Worm (Caenorhabditis elegans): ENCODE results near the gene nlp-51.

The nlp-51 gene

ce11 chrII:11344554-11344953 lies 25.1 kb upstream of the nlp-51 start:
- TF ChIP-seq scrt-1 (GFP tag; IDR thresholded peaks at IDR 0.05) (no peak), ama-1 (optimal IDR thresholded peaks at IDR 0.05) (no peak), ceh-13 (GFP tag; optimal IDR thresholded peaks at IDR 0.05) (no peak), ets-7 (tag; optimal IDR thresholded peaks at IDR 0.05) (no peak), pes-1 (GFP tag; IDR thresholded peaks at IDR 0.05) (no peak), B0310.2 (tag; optimal IDR thresholded peaks at IDR 0.05) (no peak), ceh-36 (tag; optimal IDR thresholded peaks at IDR 0.05) (no peak), aly-1 (tag; optimal IDR thresholded peaks at IDR 0.05) (no peak), hnd-1 (tag; optimal IDR thresholded peaks at IDR 0.05) (no peak), F13C5.2 (tag; optimal IDR thresholded peaks at IDR 0.05) (no peak), tbx-11 (GFP tag; IDR thresholded peaks at IDR 0.05) (no peak), tra-4 (tag; optimal IDR thresholded peaks at IDR 0.05) (no peak)

DNA sequence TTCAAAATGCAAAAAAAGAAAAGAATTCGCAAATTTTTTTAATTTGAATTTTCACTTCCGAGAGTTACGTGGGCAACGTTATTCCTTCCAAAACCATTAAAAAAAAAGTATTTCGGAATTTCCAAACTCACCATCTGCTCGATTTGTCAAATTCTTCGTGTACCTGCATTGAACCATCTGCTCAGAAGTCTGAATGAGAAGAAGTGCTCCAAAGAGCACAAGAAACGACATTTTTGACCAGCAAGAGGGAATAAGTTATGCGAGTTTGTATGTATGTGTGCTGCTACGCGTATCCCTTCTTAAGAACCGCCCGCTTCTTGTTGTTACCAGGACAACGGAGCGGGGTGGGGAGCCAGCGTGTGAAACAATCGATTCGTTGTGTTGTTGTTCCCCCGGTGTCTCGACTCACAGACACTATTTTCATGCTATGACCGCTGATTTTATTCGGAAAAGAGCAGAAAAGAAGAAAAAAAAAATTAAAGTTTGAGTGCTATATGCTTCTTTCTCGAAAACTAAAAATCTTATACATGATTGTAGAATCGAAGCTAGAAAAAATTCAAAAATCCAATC lies 23.9 kb upstream of the nlp-51 start, which contains the start of gene lgc-20:
TSS of gene lgc-20 (minus strand) at position 311 of the 570 bp plus-strand sequence.
- no peak for TF ChIP-seq ceh-36 (tag; optimal IDR thresholded peaks at IDR 0.05)
- no peak for TF ChIP-seq B0310.2 (tag; optimal IDR thresholded peaks at IDR 0.05)
- no peak for TF ChIP-seq scrt-1 (GFP tag; IDR thresholded peaks at IDR 0.05)
- TF ChIP-seq tbx-11 (GFP tag; IDR thresholded peaks at IDR 0.05) = no peak
- TF ChIP-seq ceh-13 (GFP tag; optimal IDR thresholded peaks at IDR 0.05) = no peak

DNA sequence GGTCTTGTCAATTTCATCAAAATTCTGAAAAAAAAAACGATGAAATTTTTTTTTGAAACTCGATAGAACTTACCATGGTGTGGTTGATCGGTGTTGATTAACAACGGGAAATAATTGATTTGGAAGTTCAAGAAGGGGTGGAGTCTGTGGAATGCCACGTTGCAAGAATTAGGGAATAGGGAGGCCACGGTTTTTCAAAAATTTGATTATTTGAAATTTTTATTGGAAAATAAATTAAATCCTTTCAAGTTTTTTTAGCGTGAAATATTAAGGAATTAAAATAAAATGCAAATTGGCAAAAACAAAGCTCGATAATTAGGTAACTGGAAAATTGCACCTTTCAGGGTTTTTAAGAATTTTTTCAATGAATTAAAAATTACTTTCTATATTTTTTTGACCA lies 20.0 kb upstream of the nlp-51 start, which contains the start of gene rmd-3:
TSS of gene rmd-3 (minus strand) at position 101 of the 400 bp plus-strand sequence.
- TF ChIP-seq ama-1 (optimal IDR thresholded peaks at IDR 0.05) (no peak), ets-7 (tag; optimal IDR thresholded peaks at IDR 0.05) (no peak), pes-1 (GFP tag; IDR thresholded peaks at IDR 0.05) (no peak), scrt-1 (GFP tag; IDR thresholded peaks at IDR 0.05) (no peak), flt-1 (GFP tag; IDR thresholded peaks at IDR 0.05) (no peak), hmbx-1 (tag; optimal IDR thresholded peaks at IDR 0.05) (no peak), hnd-1 (tag; optimal IDR thresholded peaks at IDR 0.05) (no peak), B0310.2 (tag; optimal IDR thresholded peaks at IDR 0.05) (no peak)

- TF ChIP-seq hnd-1 (tag; optimal IDR thresholded peaks at IDR 0.05) (no peak), ceh-36 (tag; optimal IDR thresholded peaks at IDR 0.05) (no peak), flt-1 (GFP tag; IDR thresholded peaks at IDR 0.05) (no peak)
These were observed 18.1 kb upstream of the nlp-51 start, which contains the start of gene sqt-1 for ce11 chrII:11337497-11338040. TSS of gene sqt-1 (minus strand) at chrII:11337837.

- TF ChIP-seq hnd-1 (tag; optimal IDR thresholded peaks at IDR 0.05) (no peak), ceh-36 (tag; optimal IDR thresholded peaks at IDR 0.05) (no peak), tbx-37 (GFP tag; conservative IDR thresholded peaks at IDR 0.05) (no peak), sea-1 (GFP tag; conservative IDR thresholded peaks at IDR 0.05) (no peak)
These were observed 17.2 kb upstream of the nlp-51 start for ce11 chrII:11336640-11337241.

- TF ChIP-seq hmbx-1 (tag; optimal IDR thresholded peaks at IDR 0.05) (no peak), ama-1 (optimal IDR thresholded peaks at IDR 0.05) (no peak), tbx-11 (GFP tag; IDR thresholded peaks at IDR 0.05) (no peak), tra-4 (tag; optimal IDR thresholded peaks at IDR 0.05) (no peak)
These were observed 16.7 kb upstream of the nlp-51 start for ce11 chrII:11336163-11336562.

- TF ChIP-seq hnd-1 (tag; optimal IDR thresholded peaks at IDR 0.05) (no peak), flt-1 (GFP tag; IDR thresholded peaks at IDR 0.05) (no peak), tbx-11 (GFP tag; IDR thresholded peaks at IDR 0.05) (no peak), hmg-4 (GFP tag; optimal IDR thresholded peaks at IDR 0.05) (no peak), ceh-13 (GFP tag; optimal IDR thresholded peaks at IDR 0.05) (no peak), tbx-37 (GFP tag; conservative IDR thresholded peaks at IDR 0.05) (no peak), ceh-36 (tag; optimal IDR thresholded peaks at IDR 0.05) (no peak), ama-1 (optimal IDR thresholded peaks at IDR 0.05) (no peak), sea-1 (GFP tag; conservative IDR thresholded peaks at IDR 0.05) (no peak), ets-7 (tag; optimal IDR thresholded peaks at IDR 0.05) (no peak), F13C5.2 (tag; optimal IDR thresholded peaks at IDR 0.05) (no peak), tra-4 (tag; optimal IDR thresholded peaks at IDR 0.05) (no peak), hmbx-1 (tag; optimal IDR thresholded peaks at IDR 0.05) (no peak), scrt-1 (GFP tag; IDR thresholded peaks at IDR 0.05) (no peak), aly-1 (tag; optimal IDR thresholded peaks at IDR 0.05) (no peak), B0310.2 (tag; optimal IDR thresholded peaks at IDR 0.05) (no peak), pes-1 (GFP tag; IDR thresholded peaks at IDR 0.05) (no peak)
These were observed 16.2 kb upstream of the nlp-51 start for ce11 chrII:11335670-11336069.

- TF ChIP-seq ama-1 (optimal IDR thresholded peaks at IDR 0.05) (no peak), scrt-1 (GFP tag; IDR thresholded peaks at IDR 0.05) (no peak), tbx-11 (GFP tag; IDR thresholded peaks at IDR 0.05) (no peak), aly-1 (tag; optimal IDR thresholded peaks at IDR 0.05) (no peak), hnd-1 (tag; optimal IDR thresholded peaks at IDR 0.05) (no peak), flt-1 (GFP tag; IDR thresholded peaks at IDR 0.05) (no peak), tbx-37 (GFP tag; conservative IDR thresholded peaks at IDR 0.05) (no peak), B0310.2 (tag; optimal IDR thresholded peaks at IDR 0.05) (no peak), ets-7 (tag; optimal IDR thresholded peaks at IDR 0.05) (no peak), ceh-13 (GFP tag; optimal IDR thresholded peaks at IDR 0.05) (no peak), tra-4 (tag; optimal IDR thresholded peaks at IDR 0.05) (no peak), hmg-4 (GFP tag; optimal IDR thresholded peaks at IDR 0.05) (no peak), sea-1 (GFP tag; conservative IDR thresholded peaks at IDR 0.05) (no peak), ceh-36 (tag; optimal IDR thresholded peaks at IDR 0.05) (no peak), hmbx-1 (tag; optimal IDR thresholded peaks at IDR 0.05) (no peak), F13C5.2 (tag; optimal IDR thresholded peaks at IDR 0.05) (no peak)
These were observed 14.6 kb upstream of the nlp-51 start for ce11 chrII:11333846-11334638.

Data from whole organism, early embryonic.